Fruit fly (Drosophila melanogaster) whole organism, pupa: ENCODE data around the gene CG45075.

Experiments used
- CG10348 ChIP-seq: fragments of 200-800 bp; sonication (Bioruptor generic); IDR thresholded peaks from 2 replicates; pipeline ENCODE4 v1.3.6; 2022; ENCODE audit warnings: missing biosample characterization, missing genetic modification characterization
- CG12605 ChIP-seq: fragments of 200-800 bp; sonication (Bioruptor generic); IDR thresholded peaks from 2 replicates; pipeline ENCODE4 v1.3.6; 2022; ENCODE audit warnings: missing biosample characterization, missing genetic modification characterization
- CG13204 ChIP-seq: fragments of 200-800 bp; sonication (Bioruptor generic); optimal IDR thresholded peaks from 2 replicates; lab custom pipeline; 2018; ENCODE audit warnings: missing biosample characterization, mild to moderate bottlenecking, missing genetic modification characterization, moderate library complexity
- CG14655 ChIP-seq: fragments of 200-800 bp; sonication (Bioruptor generic); optimal IDR thresholded peaks from 3 replicates; lab custom pipeline; 2017; ENCODE audit warnings: mild to moderate bottlenecking, missing biosample characterization, missing genetic modification reagents, missing genetic modification characterization
- CG15710 ChIP-seq: fragments of 200-800 bp; sonication (Bioruptor generic); optimal IDR thresholded peaks from 2 replicates; lab custom pipeline; 2018; ENCODE audit warnings: missing biosample characterization, mild to moderate bottlenecking, missing genetic modification characterization, moderate library complexity
- CG17806 ChIP-seq: fragments of 200-800 bp; sonication (Bioruptor generic); optimal IDR thresholded peaks from 2 replicates; lab custom pipeline; 2018; ENCODE audit warnings: missing biosample characterization, mild to moderate bottlenecking, missing genetic modification characterization, moderate library complexity
- CG32121 ChIP-seq: fragments of 200-800 bp; sonication (Bioruptor generic); IDR thresholded peaks from 2 replicates; pipeline ENCODE4 v1.3.6; 2022; ENCODE audit warnings: missing biosample characterization, missing genetic modification characterization
- CG34367 ChIP-seq: fragments of 200-800 bp; sonication (Bioruptor generic); optimal IDR thresholded peaks from 2 replicates; lab custom pipeline; 2018; ENCODE audit warnings: missing biosample characterization, mild to moderate bottlenecking, missing genetic modification characterization
- CG4496 ChIP-seq: fragments of 200-800 bp; sonication (Bioruptor generic); IDR thresholded peaks from 3 replicates; pipeline ENCODE4 v1.3.6; 2022; ENCODE audit warnings: missing biosample characterization, missing genetic modification characterization
- CG8159 ChIP-seq: fragments of 200-800 bp; sonication (Bioruptor generic); optimal IDR thresholded peaks from 3 replicates; lab custom pipeline; 2018; ENCODE audit warnings: missing biosample characterization, mild to moderate bottlenecking, missing genetic modification characterization, moderate library complexity
- CG8301 ChIP-seq: fragments of 200-800 bp; sonication (Bioruptor generic); optimal IDR thresholded peaks from 2 replicates; lab custom pipeline; 2018; ENCODE audit warnings: missing biosample characterization, mild to moderate bottlenecking, missing genetic modification characterization
- CG9948 ChIP-seq: fragments of 200-800 bp; sonication (Bioruptor generic); optimal IDR thresholded peaks from 2 replicates; lab custom pipeline; 2018; ENCODE audit warnings: missing biosample characterization, mild to moderate bottlenecking, missing genetic modification characterization, moderate library complexity
- D1 ChIP-seq: fragments of 200-800 bp; sonication (Bioruptor generic); optimal IDR thresholded peaks from 2 replicates; lab custom pipeline; 2018; ENCODE audit warnings: missing biosample characterization, mild to moderate bottlenecking, missing genetic modification characterization, moderate library complexity
- EcR ChIP-seq: fragments of 200-800 bp; sonication (Bioruptor generic); optimal IDR thresholded peaks from 3 replicates; lab custom pipeline; 2019; ENCODE audit warnings: missing biosample characterization, missing genetic modification characterization, mild to moderate bottlenecking, moderate library complexity, missing genetic modification reagents
- Ets98B ChIP-seq: fragments of 200-800 bp; sonication (Bioruptor generic); IDR thresholded peaks from 2 replicates; pipeline ENCODE4 v1.3.6; 2022; ENCODE audit warnings: missing biosample characterization, missing genetic modification characterization
- Pif1A ChIP-seq: fragments of 200-800 bp; sonication (Bioruptor generic); optimal IDR thresholded peaks from 3 replicates; lab custom pipeline; 2016; ENCODE audit warnings: missing biosample characterization, missing genetic modification characterization
- Pif1B ChIP-seq: fragments of 200-800 bp; sonication (Bioruptor generic); optimal IDR thresholded peaks from 3 replicates; lab custom pipeline; 2016; ENCODE audit warnings: missing biosample characterization, missing genetic modification characterization
- Snoo ChIP-seq: fragments of 200-800 bp; sonication (Bioruptor generic); optimal IDR thresholded peaks from 3 replicates; lab custom pipeline; 2017; ENCODE audit warnings: missing biosample characterization, mild to moderate bottlenecking, missing genetic modification characterization, inconsistent platforms
- fd96Ca ChIP-seq: fragments of 200-800 bp; sonication (Bioruptor generic); IDR thresholded peaks from 3 replicates; pipeline ENCODE4 v1.3.6; 2022; ENCODE audit warnings: missing biosample characterization, missing genetic modification characterization
- gl ChIP-seq: fragments of 200-800 bp; sonication (Bioruptor generic); optimal IDR thresholded peaks from 2 replicates; lab custom pipeline; 2018; ENCODE audit warnings: missing biosample characterization, mild to moderate bottlenecking, missing genetic modification characterization
- rn ChIP-seq: fragments of 200-800 bp; sonication (Bioruptor generic); IDR thresholded peaks from 2 replicates; pipeline ENCODE4 v1.3.6; 2022; ENCODE audit warnings: missing biosample characterization, missing genetic modification characterization

The CG45075 gene

DNA sequence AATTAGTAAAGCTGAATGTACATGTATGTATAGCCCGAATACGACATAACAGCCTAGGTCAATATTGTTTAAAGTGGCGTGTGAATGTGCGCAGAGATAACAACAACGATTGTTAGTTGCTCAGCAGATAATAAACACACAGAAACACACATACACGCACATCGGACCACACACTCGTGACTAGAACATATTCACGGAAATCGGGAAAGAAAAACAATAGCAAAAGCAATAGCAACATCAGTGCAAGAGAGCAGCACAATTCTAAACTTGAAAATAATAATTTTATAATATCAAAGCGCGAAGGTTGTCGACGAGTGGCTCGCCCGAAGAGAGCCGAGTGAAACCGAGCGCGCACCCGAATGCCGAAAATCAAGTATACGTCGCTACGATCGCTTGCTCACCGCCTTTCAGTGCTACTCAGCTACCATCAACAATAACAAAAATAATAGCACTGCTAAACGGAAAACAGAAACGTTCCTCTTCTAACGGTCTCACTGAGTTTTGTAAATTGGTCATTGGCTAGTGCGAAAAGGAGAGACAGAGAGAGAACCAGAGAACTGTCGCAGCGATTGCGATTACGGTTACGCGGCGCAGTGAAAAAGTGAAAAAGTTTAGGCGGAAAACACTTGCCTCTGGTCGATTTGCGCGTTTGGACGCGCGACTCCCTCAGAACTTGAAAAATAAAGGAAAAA, 8.1 kb upstream of the CG45075 start:
- TF ChIP-seq CG12605 (GFP tag; lab: Robert Waterston, UW) (no peak), gl (tag; lab: Kevin White, UChicago) (no peak), CG4496 (GFP tag; lab: Robert Waterston, UW) (no peak), CG14655 (GFP tag; lab: Kevin White, UChicago) (no peak), Snoo (tag; lab: Kevin White, UChicago) (no peak), CG13204 (GFP tag; lab: Kevin White, UChicago) (no peak), CG17806 (tag; lab: Kevin White, UChicago) (no peak), CG9948 (tag; lab: Kevin White, UChicago) (no peak), Ets98B (GFP tag; lab: Robert Waterston, UW) (no peak; the same call in 1 of the 2 replicates), CG34367 (tag; lab: Kevin White, UChicago) (no peak), CG10348 (GFP tag; lab: Robert Waterston, UW) (no peak), CG32121 (no peak), EcR (GFP tag; lab: Kevin White, UChicago) (no peak), rn (GFP tag; lab: Robert Waterston, UW) (no peak), CG8159 (tag; lab: Kevin White, UChicago) (no peak), D1 (tag; lab: Kevin White, UChicago) (no peak), fd96Ca (no peak), CG8301 (no peak), Pif1B (GFP tag; lab: Kevin White, UChicago) (no peak)

- TF ChIP-seq CG4496 (GFP tag; lab: Robert Waterston, UW) (no peak), CG32121 (no peak), CG14655 (GFP tag; lab: Kevin White, UChicago) (no peak), CG13204 (GFP tag; lab: Kevin White, UChicago) (no peak), CG9948 (tag; lab: Kevin White, UChicago) (no peak)
- TF ChIP-seq, all 21 proteins: peak for 0
Observed at dm6 chr2L:6084694-6085093, 6.5 kb upstream of the CG45075 start.

DNA sequence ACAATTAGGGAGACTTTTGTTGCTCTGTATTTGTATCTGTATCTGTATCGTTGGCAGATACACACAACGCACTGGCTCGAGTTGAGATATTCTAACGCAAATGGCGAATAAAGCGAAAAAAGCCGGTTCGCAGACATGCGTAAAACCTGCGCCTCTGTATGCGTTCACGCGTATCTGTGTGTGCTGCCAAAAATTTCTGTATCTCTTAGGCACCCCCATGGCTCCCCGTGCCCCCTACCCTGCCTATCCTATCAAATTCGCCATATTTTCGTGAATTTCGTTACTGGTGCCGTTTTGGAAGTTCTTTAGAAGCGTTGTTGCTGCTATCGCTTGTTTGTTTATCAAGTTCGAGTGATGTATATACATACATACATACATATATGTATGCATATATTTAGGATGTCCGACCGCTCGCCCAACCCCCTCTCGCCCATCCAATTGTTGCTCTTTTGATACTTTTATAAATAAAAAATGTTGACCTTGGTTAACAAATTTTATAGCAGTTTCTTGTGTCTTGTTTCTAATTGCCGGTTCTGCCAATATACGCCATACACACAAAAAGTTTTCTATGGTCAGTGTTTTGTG, 5.4 kb upstream of the CG45075 start:
- TF ChIP-seq EcR (GFP tag; lab: Kevin White, UChicago): no peak
- TF ChIP-seq CG15710: no peak
- TF ChIP-seq CG17806 (tag; lab: Kevin White, UChicago): no peak
- no peak for TF ChIP-seq CG10348 (GFP tag; lab: Robert Waterston, UW)
- TF ChIP-seq Ets98B (GFP tag; lab: Robert Waterston, UW): no peak
- no peak for TF ChIP-seq gl (tag; lab: Kevin White, UChicago)
- no peak for TF ChIP-seq Snoo (tag; lab: Kevin White, UChicago)
- TF ChIP-seq CG34367 (tag; lab: Kevin White, UChicago): no peak
- no peak for TF ChIP-seq D1 (tag; lab: Kevin White, UChicago)
- no peak for TF ChIP-seq CG32121
- no peak for TF ChIP-seq CG8301
- no peak for TF ChIP-seq Pif1A (GFP tag; lab: Kevin White, UChicago)
- TF ChIP-seq fd96Ca: no peak
- no peak for TF ChIP-seq CG9948 (tag; lab: Kevin White, UChicago)
- TF ChIP-seq, all 21 proteins: peak for 0

DNA sequence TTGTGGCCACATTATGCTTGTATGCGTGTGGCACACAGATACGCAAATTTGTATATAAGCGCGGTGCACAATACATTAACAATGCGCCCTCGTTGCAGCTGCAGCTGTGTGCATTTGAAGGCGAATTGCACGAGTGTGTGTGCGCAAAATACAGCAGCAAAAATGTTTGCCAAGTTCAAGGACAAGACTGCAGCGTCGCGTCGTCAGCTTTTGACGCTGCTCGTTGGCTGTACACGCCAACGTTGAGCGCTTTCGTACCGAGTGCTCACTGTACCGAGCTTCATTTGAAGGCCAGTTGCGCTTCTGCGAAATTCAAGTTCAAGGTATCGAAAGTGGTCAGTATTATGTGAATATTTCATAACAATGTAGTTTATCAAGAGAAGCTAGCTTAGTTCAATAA, 4.4 kb upstream of the CG45075 start:
- no peak for TF ChIP-seq CG8159 (tag; lab: Kevin White, UChicago)
- no peak for TF ChIP-seq Pif1A (GFP tag; lab: Kevin White, UChicago)
- no peak for TF ChIP-seq CG9948 (tag; lab: Kevin White, UChicago)
- no peak for TF ChIP-seq CG13204 (GFP tag; lab: Kevin White, UChicago)
- TF ChIP-seq gl (tag; lab: Kevin White, UChicago): no peak
- TF ChIP-seq Pif1B (GFP tag; lab: Kevin White, UChicago): no peak

dm6 chr2L:6087685-6088084, 3.5 kb upstream of the CG45075 start:
- TF ChIP-seq CG34367 (tag; lab: Kevin White, UChicago) (no peak), CG14655 (GFP tag; lab: Kevin White, UChicago) (no peak), CG13204 (GFP tag; lab: Kevin White, UChicago) (no peak), D1 (tag; lab: Kevin White, UChicago) (no peak), EcR (GFP tag; lab: Kevin White, UChicago) (no peak), CG9948 (tag; lab: Kevin White, UChicago) (no peak), CG15710 (no peak), Pif1B (GFP tag; lab: Kevin White, UChicago) (no peak), fd96Ca (no peak), Snoo (tag; lab: Kevin White, UChicago) (no peak), CG12605 (GFP tag; lab: Robert Waterston, UW) (no peak), CG4496 (GFP tag; lab: Robert Waterston, UW) (no peak), gl (tag; lab: Kevin White, UChicago) (no peak), CG8301 (no peak), rn (GFP tag; lab: Robert Waterston, UW) (no peak)
